Fruit fly (Drosophila melanogaster) whole organism: Measurements from ENCODE around the gene Fdh.

Source experiments
- Dll ChIP-seq: fragments of >200 bp; optimal IDR thresholded peaks from 2 replicates; lab custom pipeline; 2017
- EcR ChIP-seq, 2 experiments: fragments of >200 bp; optimal IDR thresholded peaks; 2 replicates each; lab custom pipeline; 2017; ENCODE audit warnings: missing biosample characterization in 2 of 2, missing genetic modification characterization in 2 of 2, missing genetic modification reagents in 2 of 2
- pan ChIP-seq: fragments of >200 bp; optimal IDR thresholded peaks from 2 replicates; lab custom pipeline; 2017
- psq ChIP-seq: fragments of >200 bp; optimal IDR thresholded peaks from 2 replicates; lab custom pipeline; 2017

- TF ChIP-seq pan (no peak), psq (lab: Kevin White, UChicago) (no peak), Dll (lab: Kevin White, UChicago) (no peak), EcR (GFP tag; optimal IDR thresholded peaks at IDR 0.05; lab: Kevin White, UChicago) (no peak)
These were observed 17.8 kb downstream of the Fdh start, which contains the start of the genes CG6567 and CG4511 for dm6 chr3R:10854243-10854874.
